Worm (Caenorhabditis elegans) whole organism, mixed stage, embryonic: Measurements from ENCODE around the gene qui-1.

Source experiments
- bed-3 ChIP-seq: fragments of 200-800 bp; sonication (Bioruptor generic); optimal IDR thresholded peaks from 3 replicates; lab custom pipeline; 2018; ENCODE audit warnings: mild to moderate bottlenecking, missing genetic modification characterization, moderate library complexity, missing compliant biosample characterization
- blmp-1 ChIP-seq: fragments of 150-350 bp; optimal IDR thresholded peaks from 2 replicates; lab custom pipeline; 2014; ENCODE audit warnings: missing biosample characterization, missing genetic modification characterization
- ceh-83 ChIP-seq: fragments of 200-800 bp; sonication (Bioruptor generic); optimal IDR thresholded peaks from 2 replicates; lab custom pipeline; 2018; ENCODE audit warnings: mild to moderate bottlenecking, missing genetic modification characterization, missing compliant biosample characterization
- cnd-1 ChIP-seq: fragments of 200-800 bp; sonication (Bioruptor generic); optimal IDR thresholded peaks from 2 replicates; lab custom pipeline; 2018; ENCODE audit warnings: mild to moderate bottlenecking, missing genetic modification characterization, missing compliant biosample characterization
- drap-1 ChIP-seq: fragments of 200-800 bp; sonication (Bioruptor generic); optimal IDR thresholded peaks from 3 replicates; lab custom pipeline; 2018; ENCODE audit warnings: mild to moderate bottlenecking, missing genetic modification characterization, missing compliant biosample characterization
- elt-1 ChIP-seq: sonication (generic microtip); optimal IDR thresholded peaks from 2 replicates; lab custom pipeline; 2017; ENCODE audit warnings: missing genetic modification characterization, mild to moderate bottlenecking, missing compliant biosample characterization, antibody characterized with exemption, moderate library complexity, borderline replicate concordance; ENCODE audit not compliant: insufficient read depth
- ham-2 ChIP-seq: fragments of 200-800 bp; sonication (Bioruptor generic); optimal IDR thresholded peaks from 2 replicates; lab custom pipeline; 2018; ENCODE audit warnings: mild to moderate bottlenecking, missing genetic modification characterization, missing compliant biosample characterization
- lsy-2 ChIP-seq: fragments of 150-350 bp; optimal IDR thresholded peaks from 2 replicates; lab custom pipeline; 2014; ENCODE audit warnings: missing biosample characterization, missing genetic modification characterization
- mep-1 ChIP-seq: fragments of 150-350 bp; optimal IDR thresholded peaks from 2 replicates; lab custom pipeline; 2017; ENCODE audit warnings: missing biosample characterization, missing genetic modification reagents, missing genetic modification characterization, inconsistent platforms
- nhr-28 ChIP-seq: fragments of 150-350 bp; optimal IDR thresholded peaks from 2 replicates; lab custom pipeline; 2014; ENCODE audit warnings: missing biosample characterization, missing genetic modification characterization
- snpc-4 ChIP-seq: fragments of 150-350 bp; optimal IDR thresholded peaks from 2 replicates; lab custom pipeline; 2014; ENCODE audit warnings: missing biosample characterization, missing genetic modification characterization
- sptf-1 ChIP-seq: sonication (generic microtip); optimal IDR thresholded peaks from 2 replicates; lab custom pipeline; 2017; ENCODE audit warnings: mild to moderate bottlenecking, missing genetic modification characterization, moderate library complexity, missing compliant biosample characterization
- unc-62 ChIP-seq: fragments of 150-350 bp; optimal IDR thresholded peaks from 2 replicates; lab custom pipeline; 2014; ENCODE audit warnings: missing biosample characterization, missing genetic modification reagents, missing genetic modification characterization

- TF ChIP-seq elt-1 (tag; lab: Kevin White, UChicago) (no peak), mep-1 (no peak), unc-62 (GFP tag; lab: Kevin White, UChicago) (no peak), lsy-2 (tag; lab: Kevin White, UChicago) (no peak), cnd-1 (tag; lab: Kevin White, UChicago) (no peak), bed-3 (GFP tag; lab: Kevin White, UChicago) (no peak), drap-1 (GFP tag; lab: Kevin White, UChicago) (no peak), ham-2 (no peak), sptf-1 (tag; lab: Kevin White, UChicago) (no peak), ceh-83 (GFP tag; lab: Kevin White, UChicago) (no peak), nhr-28 (tag; lab: Kevin White, UChicago) (no peak), blmp-1 (tag; lab: Kevin White, UChicago) (no peak), snpc-4 (no peak)
These were observed 2.6 kb downstream of the qui-1 start for ce11 chrIV:13564284-13564683.
